Worm (Caenorhabditis elegans) whole organism, young adult: Measurements from ENCODE around the gene K02D3.1.

ENCODE experiments used
- B0035.1 ChIP-seq: sonication (generic microtip); optimal IDR thresholded peaks from 2 replicates; lab custom pipeline; 2016; ENCODE audit warnings: missing genetic modification characterization, mild to moderate bottlenecking, missing compliant biosample characterization, missing genotype, missing genetic modification reagents
- B0336.3 ChIP-seq: fragments of 200-800 bp; sonication (Bioruptor generic); IDR thresholded peaks from 2 replicates; pipeline ENCODE4 v1.3.6; 2022; ENCODE audit warnings: missing genetic modification characterization, missing compliant biosample characterization
- C06A6.2 ChIP-seq: fragments of 200-800 bp; sonication (Bioruptor generic); conservative IDR thresholded peaks from 2 replicates; pipeline ENCODE4 v1.3.6; 2022; ENCODE audit warnings: missing genetic modification characterization, missing compliant biosample characterization
- F10E7.11 ChIP-seq: sonication (generic microtip); optimal IDR thresholded peaks from 2 replicates; lab custom pipeline; 2017; ENCODE audit warnings: mild to moderate bottlenecking, missing genetic modification characterization, moderate library complexity, missing compliant biosample characterization
- F33H1.4 ChIP-seq: fragments of 200-800 bp; sonication (Bioruptor generic); IDR thresholded peaks from 2 replicates; pipeline ENCODE4 v1.3.6; 2022; ENCODE audit warnings: missing genetic modification reagents, missing genetic modification characterization, missing compliant biosample characterization
- F39B2.1 ChIP-seq: fragments of 200-800 bp; sonication (Bioruptor generic); IDR thresholded peaks from 2 replicates; pipeline ENCODE4 v1.3.6; 2022; ENCODE audit warnings: missing genetic modification reagents, missing genetic modification characterization, missing compliant biosample characterization
- F49E8.2 ChIP-seq: sonication (generic microtip); optimal IDR thresholded peaks from 3 replicates; lab custom pipeline; 2017; ENCODE audit warnings: missing genetic modification characterization, mild to moderate bottlenecking, missing compliant biosample characterization, antibody characterized with exemption, moderate library complexity; ENCODE audit not compliant: insufficient read depth
- K11D2.4 ChIP-seq: fragments of 200-800 bp; sonication (Bioruptor generic); IDR thresholded peaks from 2 replicates; pipeline ENCODE4 v1.3.6; 2022; ENCODE audit warnings: missing genetic modification reagents, missing genetic modification characterization, missing compliant biosample characterization
- K12H6.12 ChIP-seq: fragments of 200-800 bp; sonication (Bioruptor generic); optimal IDR thresholded peaks from 2 replicates; lab custom pipeline; 2018; ENCODE audit warnings: mild to moderate bottlenecking, missing genetic modification characterization, missing compliant biosample characterization
- Y56A3A.18 ChIP-seq: fragments of 200-800 bp; sonication (Bioruptor generic); IDR thresholded peaks from 2 replicates; pipeline ENCODE4 v1.3.6; 2022; ENCODE audit warnings: missing genetic modification reagents, missing genetic modification characterization, missing compliant biosample characterization
- Y67H2A.10 ChIP-seq: fragments of 200-800 bp; sonication (Bioruptor generic); conservative IDR thresholded peaks from 2 replicates; pipeline ENCODE4 v1.3.6; 2022; ENCODE audit warnings: missing genetic modification reagents, missing genetic modification characterization, missing compliant biosample characterization
- Y95B8A.8 ChIP-seq: fragments of 200-800 bp; sonication (Bioruptor generic); IDR thresholded peaks from 2 replicates; pipeline ENCODE4 v1.3.6; 2022; ENCODE audit warnings: missing genetic modification reagents, missing genetic modification characterization, missing compliant biosample characterization
- aptf-2 ChIP-seq: fragments of 200-800 bp; sonication (Bioruptor generic); conservative IDR thresholded peaks from 2 replicates; pipeline ENCODE4 v1.3.6; 2022; ENCODE audit warnings: missing genetic modification reagents, missing genetic modification characterization, missing compliant biosample characterization
- aptf-3 ChIP-seq: fragments of 200-800 bp; sonication (Bioruptor generic); IDR thresholded peaks from 2 replicates; pipeline ENCODE4 v1.3.6; 2022; ENCODE audit warnings: missing genetic modification characterization, missing compliant biosample characterization
- bed-1 ChIP-seq: fragments of 200-800 bp; sonication (Bioruptor generic); IDR thresholded peaks from 2 replicates; pipeline ENCODE4 v1.3.6; 2022; ENCODE audit warnings: missing genetic modification reagents, missing genetic modification characterization, missing compliant biosample characterization
- cebp-2 ChIP-seq: fragments of 200-800 bp; sonication (Bioruptor generic); IDR thresholded peaks from 2 replicates; pipeline ENCODE4 v1.3.6; 2022; ENCODE audit warnings: missing genetic modification characterization, missing compliant biosample characterization
- ceh-58 ChIP-seq: fragments of 200-800 bp; sonication (Bioruptor generic); IDR thresholded peaks from 2 replicates; pipeline ENCODE4 v1.3.6; 2022; ENCODE audit warnings: missing genetic modification characterization, missing compliant biosample characterization
- chd-7 ChIP-seq: sonication (generic microtip); optimal IDR thresholded peaks from 2 replicates; lab custom pipeline; 2016; ENCODE audit warnings: mild to moderate bottlenecking, missing genetic modification characterization, moderate library complexity, missing compliant biosample characterization
- dpff-1 ChIP-seq: sonication (generic microtip); optimal IDR thresholded peaks from 2 replicates; lab custom pipeline; 2017; ENCODE audit warnings: mild to moderate bottlenecking, missing genetic modification characterization, missing compliant biosample characterization
- efl-1 ChIP-seq: fragments of 150-350 bp; optimal IDR thresholded peaks from 2 replicates; lab custom pipeline; 2014; ENCODE audit warnings: missing biosample characterization, missing genetic modification reagents, missing genetic modification characterization
- fkh-3 ChIP-seq: sonication (generic microtip); optimal IDR thresholded peaks from 2 replicates; lab custom pipeline; 2016; ENCODE audit warnings: mild to moderate bottlenecking, missing genetic modification characterization, missing compliant biosample characterization
- hlh-26 ChIP-seq: fragments of 200-800 bp; sonication (Bioruptor generic); conservative IDR thresholded peaks from 2 replicates; pipeline ENCODE4 v1.3.6; 2022; ENCODE audit warnings: missing genetic modification reagents, missing genetic modification characterization, missing compliant biosample characterization
- hmg-20 ChIP-seq: fragments of 200-800 bp; sonication (Bioruptor generic); IDR thresholded peaks from 2 replicates; pipeline ENCODE4 v1.3.6; 2022; ENCODE audit warnings: missing genetic modification reagents, missing genetic modification characterization, missing compliant biosample characterization
- let-607 ChIP-seq, 2 experiments: fragments of 200-800 bp in 1 of 2; sonication (Bioruptor generic) in 1 of 2; sonication (generic microtip) in 1 of 2; optimal IDR thresholded peaks; 2 replicates each; lab custom pipeline; 2016 to 2018; ENCODE audit warnings: mild to moderate bottlenecking in 2 of 2, missing compliant biosample characterization in 2 of 2, missing genetic modification characterization in 2 of 2, moderate library complexity in 2 of 2, missing genotype in 1 of 2
- lin-40 ChIP-seq: sonication (generic microtip); optimal IDR thresholded peaks from 2 replicates; lab custom pipeline; 2016; ENCODE audit warnings: missing genetic modification characterization, mild to moderate bottlenecking, missing compliant biosample characterization, missing genotype, missing genetic modification reagents
- lin-54 ChIP-seq: fragments of 200-800 bp; sonication (Bioruptor generic); optimal IDR thresholded peaks from 2 replicates; lab custom pipeline; 2018; ENCODE audit warnings: mild to moderate bottlenecking, missing genetic modification characterization, missing compliant biosample characterization
- lir-1 ChIP-seq: fragments of 200-800 bp; sonication (Bioruptor generic); conservative IDR thresholded peaks from 2 replicates; pipeline ENCODE4 v1.3.6; 2022; ENCODE audit warnings: missing genetic modification reagents, missing genetic modification characterization, missing compliant biosample characterization
- madf-6 ChIP-seq: fragments of 200-800 bp; sonication (Bioruptor generic); IDR thresholded peaks from 2 replicates; pipeline ENCODE4 v1.3.6; 2022; ENCODE audit warnings: missing genetic modification reagents, missing genetic modification characterization, missing compliant biosample characterization
- mxl-1 ChIP-seq: sonication (generic microtip); optimal IDR thresholded peaks from 2 replicates; lab custom pipeline; 2016; ENCODE audit warnings: missing genetic modification characterization, missing compliant biosample characterization
- nhr-120 ChIP-seq: fragments of 200-800 bp; sonication (Bioruptor generic); IDR thresholded peaks from 2 replicates; pipeline ENCODE4 v1.3.6; 2022; ENCODE audit warnings: missing genetic modification characterization, missing compliant biosample characterization
- nhr-179 ChIP-seq: sonication (generic microtip); optimal IDR thresholded peaks from 2 replicates; lab custom pipeline; 2016; ENCODE audit warnings: mild to moderate bottlenecking, missing genetic modification characterization, missing compliant biosample characterization
- pbrm-1 ChIP-seq: fragments of 200-800 bp; sonication (Bioruptor generic); IDR thresholded peaks from 2 replicates; pipeline ENCODE4 v1.3.6; 2022; ENCODE audit warnings: missing genetic modification reagents, missing genetic modification characterization, missing compliant biosample characterization
- somi-1 ChIP-seq: fragments of 200-800 bp; sonication (Bioruptor generic); optimal IDR thresholded peaks from 2 replicates; lab custom pipeline; 2018; ENCODE audit warnings: mild to moderate bottlenecking, missing genetic modification characterization, missing compliant biosample characterization
- sptf-2 ChIP-seq: fragments of 200-800 bp; sonication (Bioruptor generic); optimal IDR thresholded peaks from 2 replicates; lab custom pipeline; 2018; ENCODE audit warnings: mild to moderate bottlenecking, missing genetic modification characterization, missing compliant biosample characterization
- tlf-1 ChIP-seq: fragments of 200-800 bp; sonication (Bioruptor generic); optimal IDR thresholded peaks from 2 replicates; lab custom pipeline; 2018; ENCODE audit warnings: mild to moderate bottlenecking, missing genetic modification characterization, missing compliant biosample characterization
- unc-62 ChIP-seq: fragments of 150-350 bp; optimal IDR thresholded peaks from 2 replicates; lab custom pipeline; 2014; ENCODE audit warnings: missing biosample characterization, missing genetic modification reagents, missing genetic modification characterization
- zfh-2 ChIP-seq: fragments of 200-800 bp; sonication (Bioruptor generic); conservative IDR thresholded peaks from 2 replicates; pipeline ENCODE4 v1.3.6; 2022; ENCODE audit warnings: missing genetic modification reagents, missing genetic modification characterization, missing compliant biosample characterization
- zim-3 ChIP-seq: sonication (generic microtip); optimal IDR thresholded peaks from 2 replicates; lab custom pipeline; 2017; ENCODE audit warnings: mild to moderate bottlenecking, missing genetic modification characterization, moderate library complexity, missing compliant biosample characterization
- ztf-26 ChIP-seq: sonication (generic microtip); optimal IDR thresholded peaks from 2 replicates; lab custom pipeline; 2017; ENCODE audit warnings: missing genetic modification characterization, missing compliant biosample characterization
- ztf-3 ChIP-seq: fragments of 200-800 bp; sonication (Bioruptor generic); optimal IDR thresholded peaks from 2 replicates; lab custom pipeline; 2018; ENCODE audit warnings: mild to moderate bottlenecking, missing genetic modification characterization, missing compliant biosample characterization

Gene K02D3.1

DNA sequence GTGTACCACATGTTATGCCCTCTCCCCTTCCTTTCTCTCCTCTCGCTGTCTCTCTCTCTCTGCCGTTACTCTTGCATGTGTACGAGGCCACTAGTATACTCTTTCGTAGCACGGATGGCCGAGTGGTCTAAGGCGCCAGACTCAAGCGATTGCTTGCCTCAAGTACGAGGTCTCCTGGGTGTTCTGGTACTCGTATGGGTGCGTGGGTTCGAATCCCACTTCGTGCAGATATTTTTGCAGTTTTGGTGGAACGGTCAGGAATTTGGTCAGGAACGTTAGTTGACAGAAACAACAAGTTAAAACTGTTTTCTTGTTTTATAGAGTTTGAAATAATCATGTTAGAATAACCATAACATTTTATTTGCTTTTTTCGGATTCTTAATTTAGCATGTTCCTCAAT is 41.3 kb upstream of the K02D3.1 start (continued):
- TF ChIP-seq F49E8.2 (tag; lab: Kevin White, UChicago) (no peak), hmg-20 (GFP tag; lab: Robert Waterston, UW) (peak; percentile 91), Y95B8A.8 (GFP tag; lab: Robert Waterston, UW) (0 out of 2 replicates have a peak, but pooled peaks have one; percentile 38), Y67H2A.10 (GFP tag; lab: Robert Waterston, UW) (0 out of 2 replicates have a peak, but pooled peaks have one; percentile 54), C06A6.2 (peak; percentile 55; the same call in 1 of the 2 replicates), zim-3 (tag; lab: Kevin White, UChicago) (peak; percentile 97), dpff-1 (peak; percentile 37), hlh-26 (GFP tag; lab: Robert Waterston, UW) (peak; percentile 77; the same call in 1 of the 2 replicates), ztf-3 (peak; percentile 66), lin-40 (tag; lab: Kevin White, UChicago) (peak; percentile 93), ceh-58 (GFP tag; lab: Robert Waterston, UW) (0 out of 2 replicates have a peak, but pooled peaks have one; percentile 68), bed-1 (GFP tag; lab: Robert Waterston, UW) (peak; percentile 91; the same call in 1 of the 2 replicates), mxl-1 (peak; percentile 97), F33H1.4 (GFP tag; lab: Robert Waterston, UW) (0 out of 2 replicates have a peak, but pooled peaks have one; percentile 26), zfh-2 (GFP tag; lab: Robert Waterston, UW) (peak; percentile 82), unc-62 (GFP tag; lab: Kevin White, UChicago) (no peak), madf-6 (GFP tag; lab: Robert Waterston, UW) (peak; percentile 77; the same call in 1 of the 2 replicates), cebp-2 (GFP tag; lab: Robert Waterston, UW) (peak; percentile 97), nhr-179 (peak; percentile 87), lin-54 (GFP tag; lab: Kevin White, UChicago) (peak; percentile 77), B0336.3 (peak; percentile 89), F10E7.11 (peak; percentile 96), F39B2.1 (peak; percentile 37; the same call in 1 of the 2 replicates), Y56A3A.18 (GFP tag; lab: Robert Waterston, UW) (peak; percentile 97), somi-1 (GFP tag; lab: Kevin White, UChicago) (peak; percentile 83), lir-1 (GFP tag; lab: Robert Waterston, UW) (peak; percentile 88), K11D2.4 (GFP tag; lab: Robert Waterston, UW) (peak; percentile 82), ztf-26 (tag; lab: Kevin White, UChicago) (peak; percentile 89), B0035.1 (tag; lab: Kevin White, UChicago) (peak; percentile 90), efl-1 (GFP tag; lab: Kevin White, UChicago) (no peak), chd-7 (tag; lab: Kevin White, UChicago) (peak; percentile 97), let-607 (tag; optimal IDR thresholded peaks at IDR 0.05; lab: Kevin White, UChicago) (peak; percentile 65 to 83)
- TF ChIP-seq, all 124 proteins: peak for 114

ce11 chrX:13666864-13667263 is 39.8 kb upstream of the K02D3.1 start:
- no peak for TF ChIP-seq fkh-3
- no peak for TF ChIP-seq K12H6.12 (tag; lab: Kevin White, UChicago)
- TF ChIP-seq aptf-3 (GFP tag; lab: Robert Waterston, UW), result no peak
- TF ChIP-seq cebp-2 (GFP tag; lab: Robert Waterston, UW), result no peak
- no peak for TF ChIP-seq sptf-2 (GFP tag; lab: Kevin White, UChicago)
- no peak for TF ChIP-seq pbrm-1 (GFP tag; lab: Robert Waterston, UW)
- no peak for TF ChIP-seq nhr-120
- no peak for TF ChIP-seq tlf-1 (GFP tag; lab: Kevin White, UChicago)
- TF ChIP-seq ztf-3, result no peak
- no peak for TF ChIP-seq ceh-58 (GFP tag; lab: Robert Waterston, UW)
- no peak for TF ChIP-seq aptf-2
- no peak for TF ChIP-seq let-607 (tag; optimal IDR thresholded peaks at IDR 0.05; lab: Kevin White, UChicago)
